Worm (Caenorhabditis elegans) whole organism, L4 larva: Measurements from ENCODE around the gene sly-1.
A peak's percentile ranks its signal among the peaks of the same experiment; 100 is the strongest.

Experiments used
- F44E2.7 ChIP-seq: fragments of 200-800 bp; sonication (Bioruptor generic); IDR thresholded peaks from 2 replicates; pipeline ENCODE4 v2.1.2; 2022; ENCODE audit warnings: missing genetic modification characterization, missing compliant biosample characterization
- T20F7.1 ChIP-seq: fragments of 200-800 bp; sonication (Bioruptor generic); optimal IDR thresholded peaks from 2 replicates; lab custom pipeline; 2018; ENCODE audit warnings: mild to moderate bottlenecking, missing genetic modification characterization, missing compliant biosample characterization
- aha-1 ChIP-seq: fragments of 150-350 bp; peaks from one replicate; lab custom pipeline; 2014; ENCODE audit warnings: missing biosample characterization, missing genetic modification characterization
- ama-1 ChIP-seq: fragments of 150-350 bp; optimal IDR thresholded peaks from 2 replicates; lab custom pipeline; 2014; ENCODE audit warnings: inconsistent platforms, mixed read lengths
- ceh-20 ChIP-seq: fragments of 200-800 bp; sonication (Bioruptor generic); IDR thresholded peaks from 2 replicates; pipeline ENCODE4 v1.3.6; 2022; ENCODE audit warnings: missing genetic modification reagents, missing genetic modification characterization, missing compliant biosample characterization
- ceh-32 ChIP-seq: sonication (generic microtip); optimal IDR thresholded peaks from 2 replicates; lab custom pipeline; 2016; ENCODE audit warnings: mild to moderate bottlenecking, missing genetic modification characterization, missing compliant biosample characterization; ENCODE audit not compliant: poor library complexity
- ceh-82 ChIP-seq: sonication (generic microtip); optimal IDR thresholded peaks from 2 replicates; lab custom pipeline; 2017; ENCODE audit warnings: missing biosample characterization, missing genetic modification characterization
- cey-2 ChIP-seq: sonication (generic microtip); optimal IDR thresholded peaks from 3 replicates; lab custom pipeline; 2017; ENCODE audit warnings: missing genetic modification characterization, mild to moderate bottlenecking, missing compliant biosample characterization, antibody characterized with exemption, borderline replicate concordance; ENCODE audit not compliant: insufficient read depth
- daf-16 ChIP-seq, 3 experiments: sonication (generic microtip); optimal IDR thresholded peaks; 2 replicates each; lab custom pipeline; 2016 to 2017; ENCODE audit warnings: missing genetic modification characterization in 3 of 3, missing genetic modification reagents in 3 of 3, mild to moderate bottlenecking in 2 of 3, missing compliant biosample characterization in 2 of 3, missing biosample characterization in 1 of 3, moderate library complexity in 1 of 3
- daf-19 ChIP-seq: fragments of 200-800 bp; sonication (Bioruptor generic); conservative IDR thresholded peaks from 2 replicates; pipeline ENCODE4 v1.3.6; 2022; ENCODE audit warnings: missing genetic modification characterization, missing compliant biosample characterization
- dve-1 ChIP-seq: sonication (generic microtip); optimal IDR thresholded peaks from 2 replicates; lab custom pipeline; 2017; ENCODE audit warnings: antibody characterized with exemption, mild to moderate bottlenecking, missing genetic modification characterization, missing compliant biosample characterization; ENCODE audit not compliant: insufficient read depth
- fkh-10 ChIP-seq: fragments of 150-350 bp; optimal IDR thresholded peaks from 2 replicates; lab custom pipeline; 2014; ENCODE audit warnings: missing biosample characterization, missing genetic modification reagents, missing genetic modification characterization
- fos-1 ChIP-seq: fragments of 150-350 bp; optimal IDR thresholded peaks from 2 replicates; lab custom pipeline; 2014; ENCODE audit warnings: missing biosample characterization, missing genetic modification characterization
- hlh-11 ChIP-seq: fragments of 200-800 bp; sonication (Bioruptor generic); optimal IDR thresholded peaks from 2 replicates; lab custom pipeline; 2018; ENCODE audit warnings: mild to moderate bottlenecking, missing genetic modification characterization, missing compliant biosample characterization
- lin-1 ChIP-seq: fragments of 200-800 bp; sonication (Bioruptor generic); IDR thresholded peaks from 2 replicates; pipeline ENCODE4 v1.3.6; 2022; ENCODE audit warnings: missing genetic modification reagents, missing genetic modification characterization, missing compliant biosample characterization
- lin-15B ChIP-seq: fragments of 150-350 bp; sonication (generic microtip); optimal IDR thresholded peaks from 3 replicates; lab custom pipeline; 2014; ENCODE audit warnings: missing biosample characterization, missing genetic modification characterization
- madf-9 ChIP-seq: fragments of 200-800 bp; sonication (Bioruptor generic); conservative IDR thresholded peaks from 2 replicates; pipeline ENCODE4 v1.3.6; 2022; ENCODE audit warnings: missing genetic modification reagents, missing genetic modification characterization, missing compliant biosample characterization
- mes-2 ChIP-seq: sonication (generic microtip); optimal IDR thresholded peaks from 2 replicates; lab custom pipeline; 2016; ENCODE audit warnings: missing genotype, mild to moderate bottlenecking, missing genetic modification characterization, missing compliant biosample characterization; ENCODE audit not compliant: poor library complexity, severe bottlenecking
- mxl-2 ChIP-seq: fragments of 200-800 bp; sonication (Bioruptor generic); conservative IDR thresholded peaks from 2 replicates; pipeline ENCODE4 v1.3.6; 2022; ENCODE audit warnings: missing genetic modification reagents, missing genetic modification characterization, missing compliant biosample characterization
- mxl-3 ChIP-seq: fragments of 200-800 bp; sonication (Bioruptor generic); optimal IDR thresholded peaks from 2 replicates; lab custom pipeline; 2018; ENCODE audit warnings: mild to moderate bottlenecking, missing genetic modification characterization, missing compliant biosample characterization
- nhr-11 ChIP-seq: fragments of 150-350 bp; optimal IDR thresholded peaks from 2 replicates; lab custom pipeline; 2014; ENCODE audit warnings: missing biosample characterization, missing genetic modification characterization
- nhr-111 ChIP-seq: fragments of 200-800 bp; sonication (Bioruptor generic); optimal IDR thresholded peaks from 2 replicates; lab custom pipeline; 2018; ENCODE audit warnings: mild to moderate bottlenecking, missing genetic modification characterization, missing compliant biosample characterization
- nhr-25 ChIP-seq: sonication (generic microtip); optimal IDR thresholded peaks from 2 replicates; lab custom pipeline; 2017; ENCODE audit warnings: missing genetic modification characterization, mild to moderate bottlenecking, missing compliant biosample characterization, antibody characterized with exemption, moderate library complexity, borderline replicate concordance; ENCODE audit not compliant: insufficient read depth
- nhr-41 ChIP-seq: fragments of 200-800 bp; sonication (Bioruptor generic); IDR thresholded peaks from 2 replicates; pipeline ENCODE4 v1.3.6; 2022; ENCODE audit warnings: missing genetic modification reagents, missing genetic modification characterization, missing compliant biosample characterization
- nhr-42 ChIP-seq: fragments of 200-800 bp; sonication (Bioruptor generic); IDR thresholded peaks from 2 replicates; pipeline ENCODE4 v1.3.6; 2022; ENCODE audit warnings: missing genetic modification characterization, missing compliant biosample characterization
- nhr-77 ChIP-seq: fragments of 150-350 bp; optimal IDR thresholded peaks from 2 replicates; lab custom pipeline; 2014; ENCODE audit warnings: missing biosample characterization, missing genetic modification characterization
- pha-4 ChIP-seq, 2 experiments: fragments of 150-350 bp in 1 of 2; fragments of 200-800 bp in 1 of 2; sonication (Bioruptor generic) in 1 of 2; IDR thresholded peaks in 1 of 2; optimal IDR thresholded peaks in 1 of 2; 2 replicates each; pipeline versions ENCODE4 v1.3.6 to Lab custom; 2014 to 2022; ENCODE audit warnings: missing genetic modification characterization in 2 of 2, missing genetic modification reagents in 2 of 2, missing biosample characterization in 1 of 2, missing compliant biosample characterization in 1 of 2
- pqm-1 ChIP-seq: sonication (generic microtip); optimal IDR thresholded peaks from 2 replicates; lab custom pipeline; 2017; ENCODE audit warnings: missing biosample characterization, missing genetic modification characterization
- sdz-12 ChIP-seq: fragments of 200-800 bp; sonication (Bioruptor generic); optimal IDR thresholded peaks from 2 replicates; lab custom pipeline; 2018; ENCODE audit warnings: mild to moderate bottlenecking, missing genetic modification characterization, missing compliant biosample characterization
- snpc-4 ChIP-seq: fragments of 150-350 bp; optimal IDR thresholded peaks from 2 replicates; lab custom pipeline; 2014; ENCODE audit warnings: missing biosample characterization, missing genetic modification characterization
- tra-1 ChIP-seq: fragments of 200-800 bp; sonication (Bioruptor generic); IDR thresholded peaks from 2 replicates; pipeline ENCODE4 v1.3.6; 2022; ENCODE audit warnings: missing genetic modification reagents, missing genetic modification characterization, missing compliant biosample characterization
- unc-39 ChIP-seq: sonication (generic microtip); optimal IDR thresholded peaks from 2 replicates; lab custom pipeline; 2017; ENCODE audit warnings: missing biosample characterization, missing genetic modification characterization
- unc-62 ChIP-seq, 3 experiments: fragments of 150-350 bp in 1 of 3; sonication (generic microtip); optimal IDR thresholded peaks in 2 of 3; peaks in 1 of 3; 1 replicate in 1 of 3; 2 replicates in 2 of 3; lab custom pipeline; 2014 to 2017; ENCODE audit warnings: missing biosample characterization in 3 of 3, missing genetic modification characterization in 3 of 3, missing genetic modification reagents in 3 of 3, missing genotype in 1 of 3
- zfp-2 ChIP-seq: sonication (generic microtip); optimal IDR thresholded peaks from 2 replicates; lab custom pipeline; 2016; ENCODE audit warnings: mild to moderate bottlenecking, missing genetic modification characterization, missing compliant biosample characterization

Gene sly-1

ce11 chrIII:10523025-10523424 is 16.2 kb downstream of the sly-1 start:
- TF ChIP-seq lin-15B (no peak), lin-1 (GFP tag; lab: Robert Waterston, UW) (no peak), pha-4 (GFP tag; IDR thresholded peaks at IDR 0.05; lab: Robert Waterston, UW) (no peak), pha-4 (tag; optimal IDR thresholded peaks at IDR 0.05; lab: Kevin White, UChicago) (no peak), hlh-11 (tag; lab: Kevin White, UChicago) (no peak), mxl-2 (GFP tag; lab: Robert Waterston, UW) (no peak), unc-39 (tag; lab: Kevin White, UChicago) (no peak), dve-1 (tag; lab: Kevin White, UChicago) (no peak), ceh-20 (GFP tag; lab: Robert Waterston, UW) (no peak)

ce11 chrIII:10524823-10525222 is 18.0 kb downstream of the sly-1 start:
- TF ChIP-seq ama-1 (lab: Kevin White, UChicago) (no peak), ceh-82 (tag; lab: Kevin White, UChicago) (no peak), T20F7.1 (GFP tag; lab: Kevin White, UChicago) (no peak), fos-1 (tag; lab: Kevin White, UChicago) (no peak), sdz-12 (no peak), daf-16 (GFP tag; optimal IDR thresholded peaks at IDR 0.05; lab: Kevin White, UChicago) (no peak), daf-16 (tag; optimal IDR thresholded peaks at IDR 0.05; lab: Kevin White, UChicago) (no peak), F44E2.7 (GFP tag; lab: Robert Waterston, UW) (no peak), madf-9 (GFP tag; lab: Robert Waterston, UW) (no peak), nhr-111 (GFP tag; lab: Kevin White, UChicago) (no peak), snpc-4 (tag; lab: Kevin White, UChicago) (no peak), fkh-10 (GFP tag; lab: Kevin White, UChicago) (no peak)

ce11 chrIII:10525927-10526326 is 19.1 kb downstream of the sly-1 start:
- peak in 1 of 2 experiments; percentile 48 for TF ChIP-seq unc-62 (GFP tag; optimal IDR thresholded peaks at IDR 0.05 in 1 of 2; lab: Kevin White, UChicago)
- TF ChIP-seq unc-62 (tag; optimal IDR thresholded peaks at IDR 0.05; lab: Kevin White, UChicago), result no peak
- peak; percentile 4 for TF ChIP-seq mes-2 (tag; lab: Kevin White, UChicago)
- TF ChIP-seq daf-19, result no peak
- TF ChIP-seq nhr-11, result peak; percentile 67
- TF ChIP-seq cey-2 (tag; lab: Kevin White, UChicago), result no peak
- no peak for TF ChIP-seq unc-39 (tag; lab: Kevin White, UChicago)
- TF ChIP-seq mxl-3 (GFP tag; lab: Kevin White, UChicago), result peak; percentile 50
- no peak for TF ChIP-seq nhr-41
- TF ChIP-seq hlh-11 (tag; lab: Kevin White, UChicago), result peak; percentile 27
- peak; percentile 82 for TF ChIP-seq aha-1 (tag; lab: Kevin White, UChicago)
- TF ChIP-seq daf-16 (GFP tag; optimal IDR thresholded peaks at IDR 0.05; lab: Kevin White, UChicago), result no peak
- TF ChIP-seq daf-16 (tag; optimal IDR thresholded peaks at IDR 0.05; lab: Kevin White, UChicago), result no peak
- TF ChIP-seq, all 104 proteins: peak for 6

- TF ChIP-seq unc-62 (GFP tag; optimal IDR thresholded peaks at IDR 0.05 in 1 of 2; lab: Kevin White, UChicago), result peak in 1 of 2 experiments; percentile 53
- no peak for TF ChIP-seq unc-62 (tag; optimal IDR thresholded peaks at IDR 0.05; lab: Kevin White, UChicago)
- no peak for TF ChIP-seq zfp-2 (tag; lab: Kevin White, UChicago)
- no peak for TF ChIP-seq nhr-25 (tag; lab: Kevin White, UChicago)
- TF ChIP-seq pqm-1 (tag; lab: Kevin White, UChicago), result no peak
- no peak for TF ChIP-seq nhr-77 (tag; lab: Kevin White, UChicago)
- no peak for TF ChIP-seq ceh-32 (tag; lab: Kevin White, UChicago)
- 0 out of 2 replicates have a peak, but pooled peaks have one; percentile 37 for TF ChIP-seq nhr-42 (GFP tag; lab: Robert Waterston, UW)
- TF ChIP-seq tra-1 (GFP tag; lab: Robert Waterston, UW), result no peak
These were observed 20.6 kb downstream of the sly-1 start for ce11 chrIII:10527446-10527845.
